Fruit fly (Drosophila melanogaster) whole organism, embryonic: Measurements from ENCODE around the gene Adck5.

ENCODE experiments used
- Spps ChIP-seq: fragments of 200-800 bp; sonication (Bioruptor generic); optimal IDR thresholded peaks from 2 replicates; lab custom pipeline; 2018; ENCODE audit warnings: missing biosample characterization, mild to moderate bottlenecking, missing genetic modification characterization
- br ChIP-seq: fragments of >200 bp; optimal IDR thresholded peaks from 2 replicates; lab custom pipeline; 2017
- gcm ChIP-seq: fragments of 200-800 bp; sonication (Bioruptor generic); optimal IDR thresholded peaks from 2 replicates; lab custom pipeline; 2019; ENCODE audit warnings: missing biosample characterization, mild to moderate bottlenecking, missing genetic modification characterization, moderate library complexity
- zen ChIP-seq: fragments of 200-800 bp; sonication (Bioruptor generic); optimal IDR thresholded peaks from 3 replicates; lab custom pipeline; 2018; ENCODE audit warnings: missing biosample characterization, mild to moderate bottlenecking, missing genetic modification characterization, moderate library complexity

- TF ChIP-seq zen (no peak), gcm (no peak), Spps (tag; lab: Kevin White, UChicago) (no peak), br (lab: Kevin White, UChicago) (no peak)
These were observed 3.5 kb downstream of the Adck5 start, which contains the start of gene CG14142 for dm6 chr3L:11173049-11173564.
